Fruit fly (Drosophila melanogaster): ENCODE data around the gene chas.

Gene chas

DNA sequence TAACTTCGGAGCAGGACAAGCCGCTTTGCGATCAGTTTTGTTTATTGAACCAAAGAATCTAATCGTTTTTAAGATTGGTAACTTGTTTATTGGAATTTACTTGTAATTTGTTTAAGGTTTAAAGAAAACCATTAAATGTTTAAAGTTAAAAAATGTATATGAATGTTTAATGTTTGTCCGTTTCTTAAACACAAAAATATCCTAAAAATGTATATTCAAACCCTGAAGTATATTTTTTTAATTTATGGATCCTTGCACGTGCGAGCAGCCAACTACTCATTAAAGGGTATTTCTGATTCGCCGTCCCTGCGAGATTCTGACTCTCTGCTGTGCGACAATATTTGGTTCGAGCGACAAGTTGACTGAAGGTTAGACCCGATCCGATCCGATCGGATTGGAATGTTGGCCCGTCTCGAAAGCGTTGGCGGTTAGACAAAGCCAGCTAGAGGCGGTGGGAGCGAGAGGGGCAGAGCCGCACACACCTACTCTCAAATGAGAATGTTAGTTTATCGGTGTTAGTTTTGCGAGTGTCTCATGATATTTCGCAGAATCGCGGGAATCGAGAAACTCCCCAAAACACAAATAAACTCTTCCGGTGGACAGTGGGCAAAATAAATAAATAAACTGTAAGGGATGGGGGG is 454 bp upstream of the chas start (continued):
- no peak for TF ChIP-seq gfzf (GFP tag; optimal IDR thresholded peaks at IDR 0.05)
- peak; percentile 37 for TF ChIP-seq CG10959 (GFP tag; IDR thresholded peaks at IDR 0.05)
- no peak for TF ChIP-seq ato (GFP tag; IDR thresholded peaks at IDR 0.05; ENCODE audit: partially characterized antibody)
- peak; percentile 40; the same call in 1 of the 2 replicates for TF ChIP-seq ttk (GFP tag; IDR thresholded peaks at IDR 0.05)
- peak; percentile 86 for TF ChIP-seq CG6765 (GFP tag; optimal IDR thresholded peaks at IDR 0.05)
- TF ChIP-seq CG6254 (GFP tag; optimal IDR thresholded peaks at IDR 0.05): peak; percentile 76
- peak; percentile 71 for TF ChIP-seq CG10274 (GFP tag; optimal IDR thresholded peaks at IDR 0.05)
- peak; percentile 80 for TF ChIP-seq chn (GFP tag; optimal IDR thresholded peaks at IDR 0.05)
- no peak for TF ChIP-seq CG4707 (GFP tag; optimal IDR thresholded peaks at IDR 0.05)
- peak; percentile 80 for TF ChIP-seq CG11723 (GFP tag; optimal IDR thresholded peaks at IDR 0.05)
- no peak for TF ChIP-seq CG17328 (GFP tag; IDR thresholded peaks at IDR 0.05)
- TF ChIP-seq odd (GFP tag; optimal IDR thresholded peaks at IDR 0.05): peak; percentile 87
- TF ChIP-seq CG33213 (GFP tag; optimal IDR thresholded peaks at IDR 0.05): peak; percentile 81
- TF ChIP-seq phol (tag; optimal IDR thresholded peaks at IDR 0.05): peak; percentile 88
- no peak for TF ChIP-seq usp (GFP tag; optimal IDR thresholded peaks at IDR 0.05)
- TF ChIP-seq wor (GFP tag; IDR thresholded peaks at IDR 0.05): peak; percentile 51; the same call in 1 of the 2 replicates
- TF ChIP-seq CG3726 (GFP tag; IDR thresholded peaks at IDR 0.05): no peak
- TF ChIP-seq CG7745 (tag; optimal IDR thresholded peaks at IDR 0.05): no peak
- no peak for TF ChIP-seq CG7963 (GFP tag; IDR thresholded peaks at IDR 0.05; ENCODE audit: partially characterized antibody)
- TF ChIP-seq CG10462 (GFP tag; optimal IDR thresholded peaks at IDR 0.05): peak; percentile 72
- peak; percentile 73 for TF ChIP-seq Xrp1 (GFP tag; IDR thresholded peaks at IDR 0.05)
- peak; percentile 69 for TF ChIP-seq eyg (GFP tag; optimal IDR thresholded peaks at IDR 0.05)
- no peak for TF ChIP-seq pita (GFP tag; optimal IDR thresholded peaks at IDR 0.05)
- TF ChIP-seq CG12155 (GFP tag; optimal IDR thresholded peaks at IDR 0.05): peak; percentile 76
- no peak for TF ChIP-seq C15 (GFP tag; IDR thresholded peaks at IDR 0.05)
- TF ChIP-seq gcm2 (GFP tag; optimal IDR thresholded peaks at IDR 0.05): peak; percentile 59
- peak; percentile 58 for TF ChIP-seq Spps (tag; optimal IDR thresholded peaks at IDR 0.05)
- TF ChIP-seq tx (GFP tag; optimal IDR thresholded peaks at IDR 0.05): peak; percentile 71
- TF ChIP-seq CG13775 (GFP tag; optimal IDR thresholded peaks at IDR 0.05): peak; percentile 87
- TF ChIP-seq CG14860 (GFP tag; IDR thresholded peaks at IDR 0.05; ENCODE audit: partially characterized antibody): no peak
- peak; percentile 64 for TF ChIP-seq Aef1 (GFP tag; IDR thresholded peaks at IDR 0.05)
- peak; percentile 82 for TF ChIP-seq Xbp1 (GFP tag; optimal IDR thresholded peaks at IDR 0.05)
- peak; percentile 83 for TF ChIP-seq Dek (tag; optimal IDR thresholded peaks at IDR 0.05)
- TF ChIP-seq Atf-2 (GFP tag; optimal IDR thresholded peaks at IDR 0.05): peak; percentile 85
- TF ChIP-seq Ssrp (tag; optimal IDR thresholded peaks at IDR 0.05): peak; percentile 87
- TF ChIP-seq Hr51 (GFP tag; optimal IDR thresholded peaks at IDR 0.05): peak; percentile 82 to 92
- peak; percentile 84 for TF ChIP-seq Hr3 (GFP tag; optimal IDR thresholded peaks at IDR 0.05)
- TF ChIP-seq TFAM (GFP tag; optimal IDR thresholded peaks at IDR 0.05): peak; percentile 33
- TF ChIP-seq Pdp1 (GFP tag; optimal IDR thresholded peaks at IDR 0.05): peak; percentile 82 to 84
- no peak; the same call in 1 of the 2 replicates for TF ChIP-seq ara (GFP tag; IDR thresholded peaks at IDR 0.05)
- TF ChIP-seq CG15073 (GFP tag; optimal IDR thresholded peaks at IDR 0.05): peak; percentile 38
- TF ChIP-seq CG18619 (GFP tag; optimal IDR thresholded peaks at IDR 0.05): peak; percentile 88
- TF ChIP-seq stc (GFP tag; IDR thresholded peaks at IDR 0.05): peak; percentile 62
- TF ChIP-seq tap (tag; optimal IDR thresholded peaks at IDR 0.05): peak; percentile 80
- peak; percentile 71; the same call in 2 of the 3 replicates for TF ChIP-seq sr (GFP tag; IDR thresholded peaks at IDR 0.05)

Measured in whole organism, embryonic.